2 worm cellular contexts compared by ENCODE assay signal in the genomic region with DNA sequence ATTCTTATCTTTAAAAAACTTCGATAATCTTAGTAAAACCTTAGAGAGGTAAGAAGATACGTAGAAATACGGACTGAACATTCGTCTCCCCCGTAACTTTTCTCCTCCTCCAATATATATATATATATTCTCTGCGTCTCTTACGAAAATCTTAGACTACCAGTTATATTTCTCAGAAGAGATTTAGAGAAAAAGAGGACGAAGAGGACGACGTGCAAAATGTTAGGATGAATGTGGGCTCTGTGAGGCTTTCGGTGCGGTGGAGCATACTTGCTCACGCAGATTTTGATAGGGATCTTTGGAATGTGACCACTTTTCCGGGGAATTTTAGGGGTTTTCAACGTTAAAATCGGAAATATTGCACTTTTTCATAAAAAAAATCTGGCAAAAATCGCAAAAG.
TF ChIP-seq lines count a peak whose summit lies in the region.

No protein-coding gene starts in this region.

TF ChIP-seq in whole organism, L1 larva, 84 proteins besides CTCF, POLR2A, EP300 and RAD21 (continued from another document and continues in another):
- TF ChIP-seq hlh-4 (tag; optimal IDR thresholded peaks at IDR 0.05; lab: Kevin White, UChicago) (no peak), efl-1 (optimal IDR thresholded peaks at IDR 0.05; lab: Kevin White, UChicago) (peak; percentile 79 to 81), efl-1 (GFP tag; optimal IDR thresholded peaks at IDR 0.05 in 1 of 2; lab: Kevin White, UChicago) (peak; percentile 74 to 95), mep-1 (tag; optimal IDR thresholded peaks at IDR 0.05; lab: Kevin White, UChicago) (peak; percentile 86), ztf-11 (tag; optimal IDR thresholded peaks at IDR 0.05; lab: Kevin White, UChicago) (no peak), lsy-2 (tag; optimal IDR thresholded peaks at IDR 0.05; lab: Kevin White, UChicago) (peak; percentile 81 to 88), mef-2 (tag; optimal IDR thresholded peaks at IDR 0.05; lab: Kevin White, UChicago) (no peak), snpc-4 (tag; optimal IDR thresholded peaks at IDR 0.05; lab: Kevin White, UChicago) (peak; percentile 81), xbp-1 (tag; optimal IDR thresholded peaks at IDR 0.05; lab: Kevin White, UChicago) (peak; percentile 59), swsn-7 (tag; optimal IDR thresholded peaks at IDR 0.05; lab: Kevin White, UChicago) (peak; percentile 77), efl-3 (GFP tag; optimal IDR thresholded peaks at IDR 0.05; lab: Kevin White, UChicago) (no peak), zip-4 (GFP tag; optimal IDR thresholded peaks at IDR 0.05; lab: Kevin White, UChicago) (no peak), hlh-17 (GFP tag; optimal IDR thresholded peaks at IDR 0.05; lab: Kevin White, UChicago; ENCODE audit: borderline replicate concordance) (no peak), lin-15B (tag; optimal IDR thresholded peaks at IDR 0.05; lab: Kevin White, UChicago) (peak; percentile 88), C34B4.2 (tag; optimal IDR thresholded peaks at IDR 0.05; lab: Kevin White, UChicago) (no peak), nhr-47 (tag; optimal IDR thresholded peaks at IDR 0.05; lab: Kevin White, UChicago) (peak; percentile 80), sup-37 (GFP tag; optimal IDR thresholded peaks at IDR 0.05; lab: Kevin White, UChicago) (no peak), nhr-28 (tag; optimal IDR thresholded peaks at IDR 0.05; lab: Kevin White, UChicago) (no peak), sptf-1 (tag; optimal IDR thresholded peaks at IDR 0.05; lab: Kevin White, UChicago) (no peak), ztf-4 (tag; optimal IDR thresholded peaks at IDR 0.05; lab: Kevin White, UChicago) (peak; percentile 51), nhr-85 (tag; lab: Kevin White, UChicago) (peak; percentile 49), tlp-1 (tag; optimal IDR thresholded peaks at IDR 0.05; lab: Kevin White, UChicago) (no peak), tbx-2 (tag; optimal IDR thresholded peaks at IDR 0.05; lab: Kevin White, UChicago) (peak; percentile 73), unc-30 (tag; optimal IDR thresholded peaks at IDR 0.05; lab: Kevin White, UChicago) (no peak), egl-13 (tag; optimal IDR thresholded peaks at IDR 0.05; lab: Kevin White, UChicago) (peak; percentile 23), ces-1 (GFP tag; optimal IDR thresholded peaks at IDR 0.05; lab: Kevin White, UChicago) (no peak), fkh-8 (tag; optimal IDR thresholded peaks at IDR 0.05; lab: Kevin White, UChicago) (peak; percentile 84), ceh-63 (GFP tag; optimal IDR thresholded peaks at IDR 0.05; lab: Kevin White, UChicago) (no peak), nhr-19 (GFP tag; conservative IDR thresholded peaks at IDR 0.05; lab: Robert Waterston, UW) (no peak; the same call in 1 of the 2 replicates), Y116A8C.19 (tag; optimal IDR thresholded peaks at IDR 0.05; lab: Kevin White, UChicago; ENCODE audit: borderline replicate concordance) (no peak), ceh-88 (GFP tag; IDR thresholded peaks at IDR 0.05; lab: Robert Waterston, UW) (no peak; the same call in 1 of the 2 replicates), elt-2 (tag; optimal IDR thresholded peaks at IDR 0.05; lab: Kevin White, UChicago) (no peak), ceh-82 (tag; optimal IDR thresholded peaks at IDR 0.05; lab: Kevin White, UChicago) (peak; percentile 40 to 91 (median 72)), ets-5 (GFP tag; IDR thresholded peaks at IDR 0.05; lab: Robert Waterston, UW) (no peak), egl-27 (tag; optimal IDR thresholded peaks at IDR 0.05; lab: Kevin White, UChicago) (no peak), elt-3 (tag; optimal IDR thresholded peaks at IDR 0.05; lab: Kevin White, UChicago) (no peak), pax-3 (tag; optimal IDR thresholded peaks at IDR 0.05; lab: Kevin White, UChicago) (no peak), irx-1 (tag; optimal IDR thresholded peaks at IDR 0.05; lab: Kevin White, UChicago) (peak; percentile 43), nhr-11 (tag; optimal IDR thresholded peaks at IDR 0.05; lab: Kevin White, UChicago) (no peak), ceh-8 (GFP tag; optimal IDR thresholded peaks at IDR 0.05; lab: Kevin White, UChicago) (no peak), fkh-4 (tag; optimal IDR thresholded peaks at IDR 0.05; lab: Kevin White, UChicago; ENCODE audit: borderline replicate concordance) (no peak), ama-1 (optimal IDR thresholded peaks at IDR 0.05; lab: Kevin White, UChicago) (peak; percentile 27), unc-130 (tag; optimal IDR thresholded peaks at IDR 0.05; lab: Kevin White, UChicago) (no peak), C04F5.9 (tag; optimal IDR thresholded peaks at IDR 0.05; lab: Kevin White, UChicago) (peak; percentile 17), unc-62 (GFP tag; optimal IDR thresholded peaks at IDR 0.05; lab: Kevin White, UChicago) (no peak), pqm-1 (tag; optimal IDR thresholded peaks at IDR 0.05; lab: Kevin White, UChicago) (no peak), blmp-1 (tag; optimal IDR thresholded peaks at IDR 0.05; lab: Kevin White, UChicago) (peak; percentile 20), vab-15 (tag; optimal IDR thresholded peaks at IDR 0.05; lab: Kevin White, UChicago) (no peak), nhr-12 (tag; optimal IDR thresholded peaks at IDR 0.05; lab: Kevin White, UChicago) (no peak), dpl-1 (GFP tag; optimal IDR thresholded peaks at IDR 0.05; lab: Kevin White, UChicago) (peak; percentile 38 to 73 (median 47)), nhr-76 (tag; optimal IDR thresholded peaks at IDR 0.05; lab: Kevin White, UChicago) (no peak), sox-4 (tag; optimal IDR thresholded peaks at IDR 0.05; lab: Kevin White, UChicago) (peak; percentile 45), aly-2 (tag; optimal IDR thresholded peaks at IDR 0.05; lab: Kevin White, UChicago) (peak; percentile 40), snu-23 (GFP tag; optimal IDR thresholded peaks at IDR 0.05; lab: Kevin White, UChicago) (peak; percentile 84), nhr-237 (tag; optimal IDR thresholded peaks at IDR 0.05; lab: Kevin White, UChicago) (no peak), mab-9 (GFP tag; IDR thresholded peaks at IDR 0.05; lab: Robert Waterston, UW) (no peak), lin-14 (GFP tag; optimal IDR thresholded peaks at IDR 0.05; lab: Kevin White, UChicago) (no peak), fos-1 (tag; optimal IDR thresholded peaks at IDR 0.05; lab: Kevin White, UChicago) (peak; percentile 78), lir-3 (tag; optimal IDR thresholded peaks at IDR 0.05; lab: Kevin White, UChicago; ENCODE audit: poor library complexity) (no peak), unc-98 (GFP tag; IDR thresholded peaks at IDR 0.05; lab: Robert Waterston, UW) (no peak), aha-1 (tag; optimal IDR thresholded peaks at IDR 0.05; lab: Kevin White, UChicago) (peak; percentile 90), alr-1 (tag; optimal IDR thresholded peaks at IDR 0.05; lab: Kevin White, UChicago; ENCODE audit: borderline replicate concordance) (no peak), fkh-10 (GFP tag; optimal IDR thresholded peaks at IDR 0.05; lab: Kevin White, UChicago) (peak; percentile 50), nhr-77 (tag; optimal IDR thresholded peaks at IDR 0.05; lab: Kevin White, UChicago) (no peak), C16A3.4 (tag; optimal IDR thresholded peaks at IDR 0.05; lab: Kevin White, UChicago) (peak; percentile 72)

TF ChIP-seq in whole organism, L3 larva, 47 proteins besides CTCF, POLR2A, EP300 and RAD21 (continued from another document):
- TF ChIP-seq fos-1 (tag; optimal IDR thresholded peaks at IDR 0.05; lab: Kevin White, UChicago) = no peak
- TF ChIP-seq lsy-12 (tag; optimal IDR thresholded peaks at IDR 0.05; lab: Kevin White, UChicago) = no peak
- no peak for TF ChIP-seq elt-2 (tag; optimal IDR thresholded peaks at IDR 0.05; lab: Kevin White, UChicago)
- TF ChIP-seq aly-2 (tag; optimal IDR thresholded peaks at IDR 0.05; lab: Kevin White, UChicago) = no peak
- TF ChIP-seq mdl-1 (tag; optimal IDR thresholded peaks at IDR 0.05; lab: Kevin White, UChicago) = no peak
- TF ChIP-seq daf-12 (tag; optimal IDR thresholded peaks at IDR 0.05; lab: Kevin White, UChicago) = no peak
- TF ChIP-seq egl-27 (tag; optimal IDR thresholded peaks at IDR 0.05; lab: Kevin White, UChicago) = no peak
- TF ChIP-seq nhr-23 (tag; optimal IDR thresholded peaks at IDR 0.05; lab: Kevin White, UChicago) = peak; percentile 49
- TF ChIP-seq elt-3 (tag; optimal IDR thresholded peaks at IDR 0.05; lab: Kevin White, UChicago) = no peak
- TF ChIP-seq nhr-11 (tag; optimal IDR thresholded peaks at IDR 0.05; lab: Kevin White, UChicago) = no peak
- TF ChIP-seq hmg-11 (tag; optimal IDR thresholded peaks at IDR 0.05; lab: Kevin White, UChicago) = peak; percentile 85
- no peak for TF ChIP-seq nhr-12 (tag; optimal IDR thresholded peaks at IDR 0.05; lab: Kevin White, UChicago)
- no peak for TF ChIP-seq ceh-82 (tag; optimal IDR thresholded peaks at IDR 0.05; lab: Kevin White, UChicago)
- peak; percentile 10 for TF ChIP-seq fkh-10 (GFP tag; optimal IDR thresholded peaks at IDR 0.05; lab: Kevin White, UChicago)
- TF ChIP-seq unc-39 (tag; optimal IDR thresholded peaks at IDR 0.05; lab: Kevin White, UChicago) = no peak
- peak; percentile 66 for TF ChIP-seq lin-39 (tag; optimal IDR thresholded peaks at IDR 0.05; lab: Kevin White, UChicago)
- TF ChIP-seq sea-2 (GFP tag; optimal IDR thresholded peaks at IDR 0.05; lab: Kevin White, UChicago) = no peak
- TF ChIP-seq R02D3.7 (tag; optimal IDR thresholded peaks at IDR 0.05; lab: Kevin White, UChicago) = peak; percentile 28
- no peak for TF ChIP-seq ZK546.5 (tag; optimal IDR thresholded peaks at IDR 0.05; lab: Kevin White, UChicago)
- no peak for TF ChIP-seq ceh-9 (tag; optimal IDR thresholded peaks at IDR 0.05; lab: Kevin White, UChicago)
- no peak for TF ChIP-seq nhr-76 (tag; optimal IDR thresholded peaks at IDR 0.05; lab: Kevin White, UChicago)
- TF ChIP-seq ztf-11 (tag; optimal IDR thresholded peaks at IDR 0.05; lab: Kevin White, UChicago) = no peak
- TF ChIP-seq jun-1 (tag; optimal IDR thresholded peaks at IDR 0.05; lab: Kevin White, UChicago) = no peak
- TF ChIP-seq nhr-237 (tag; optimal IDR thresholded peaks at IDR 0.05; lab: Kevin White, UChicago) = no peak
- no peak for TF ChIP-seq skn-1 (tag; optimal IDR thresholded peaks at IDR 0.05; lab: Kevin White, UChicago)
- no peak for TF ChIP-seq ztf-4 (tag; optimal IDR thresholded peaks at IDR 0.05; lab: Kevin White, UChicago)
- no peak for TF ChIP-seq ama-1 (optimal IDR thresholded peaks at IDR 0.05; lab: Kevin White, UChicago)
- TF ChIP-seq nhr-25 (tag; optimal IDR thresholded peaks at IDR 0.05; lab: Kevin White, UChicago) = no peak
- no peak for TF ChIP-seq nhr-67 (tag; optimal IDR thresholded peaks at IDR 0.05; lab: Kevin White, UChicago)
